Worm (Caenorhabditis elegans) whole organism, early embryonic: ENCODE data around the gene C52B11.5.

Experiments used
- ama-1 ChIP-seq: fragments of 150-350 bp; optimal IDR thresholded peaks from 2 replicates; lab custom pipeline; 2014
- hmbx-1 ChIP-seq: sonication (generic microtip); optimal IDR thresholded peaks from 2 replicates; lab custom pipeline; 2016; ENCODE audit warnings: mild to moderate bottlenecking, missing genetic modification characterization, missing compliant biosample characterization
- tra-4 ChIP-seq: sonication (generic microtip); optimal IDR thresholded peaks from 2 replicates; lab custom pipeline; 2017; ENCODE audit warnings: missing genetic modification characterization, missing compliant biosample characterization

DNA sequence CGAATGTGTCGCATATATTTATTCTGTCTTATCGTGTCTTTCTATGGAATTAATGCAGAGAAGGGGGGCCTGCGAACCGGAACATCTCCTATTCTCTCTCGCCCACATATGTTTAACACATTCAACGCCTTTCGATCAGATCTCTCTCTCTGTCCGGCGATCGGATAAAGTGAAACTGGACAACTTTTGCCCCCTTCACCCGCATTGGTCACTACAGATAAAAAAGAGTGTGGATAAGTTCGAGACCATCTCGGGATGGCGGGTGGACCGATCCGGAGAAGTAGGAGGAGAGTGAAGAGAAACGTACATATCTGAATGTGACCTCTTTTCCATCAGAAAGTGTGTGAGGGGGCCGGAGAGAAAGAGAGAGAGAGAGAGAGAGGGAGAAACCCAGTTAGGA lies 38.5 kb downstream of the C52B11.5 start, which contains the start of gene H42K12.3:
- TF ChIP-seq hmbx-1 (tag; lab: Kevin White, UChicago) = no peak
- TF ChIP-seq ama-1 (lab: Kevin White, UChicago) = no peak
- TF ChIP-seq tra-4 (tag; lab: Kevin White, UChicago) = no peak
